Worm (Caenorhabditis elegans) whole organism, L1 larva: Measurements from ENCODE around the gene irld-65.

ENCODE experiments used
- C16A3.4 ChIP-seq: fragments of 150-350 bp; optimal IDR thresholded peaks from 2 replicates; lab custom pipeline; 2014; ENCODE audit warnings: missing biosample characterization, missing genetic modification characterization
- C34B4.2 ChIP-seq: sonication (generic microtip); optimal IDR thresholded peaks from 2 replicates; lab custom pipeline; 2017; ENCODE audit warnings: mild to moderate bottlenecking, missing genetic modification characterization, missing compliant biosample characterization
- Y116A8C.19 ChIP-seq: sonication (generic microtip); optimal IDR thresholded peaks from 2 replicates; lab custom pipeline; 2016; ENCODE audit warnings: missing compliant biosample characterization, missing genetic modification characterization, borderline replicate concordance
- alr-1 ChIP-seq: fragments of 200-800 bp; sonication (Bioruptor generic); optimal IDR thresholded peaks from 2 replicates; lab custom pipeline; 2018; ENCODE audit warnings: borderline replicate concordance, mild to moderate bottlenecking, missing genetic modification characterization, missing compliant biosample characterization
- aly-2 ChIP-seq: fragments of 150-350 bp; optimal IDR thresholded peaks from 2 replicates; lab custom pipeline; 2014; ENCODE audit warnings: missing biosample characterization, missing genetic modification characterization
- ama-1 ChIP-seq: fragments of 150-350 bp; optimal IDR thresholded peaks from 2 replicates; lab custom pipeline; 2014
- blmp-1 ChIP-seq: fragments of 150-350 bp; optimal IDR thresholded peaks from 2 replicates; lab custom pipeline; 2014; ENCODE audit warnings: missing biosample characterization, missing genetic modification characterization
- ceh-63 ChIP-seq: fragments of 200-800 bp; sonication (Bioruptor generic); optimal IDR thresholded peaks from 2 replicates; lab custom pipeline; 2018; ENCODE audit warnings: mild to moderate bottlenecking, missing genetic modification characterization, missing compliant biosample characterization
- ceh-8 ChIP-seq: fragments of 200-800 bp; sonication (Bioruptor generic); optimal IDR thresholded peaks from 2 replicates; lab custom pipeline; 2018; ENCODE audit warnings: mild to moderate bottlenecking, missing genetic modification characterization, moderate library complexity, missing compliant biosample characterization
- dpl-1 ChIP-seq, 3 experiments: fragments of 150-350 bp in 2 of 3; sonication (generic microtip) in 1 of 3; optimal IDR thresholded peaks; 2 replicates each; lab custom pipeline; 2014 to 2017; ENCODE audit warnings: missing biosample characterization in 3 of 3, missing genetic modification characterization in 3 of 3, missing genetic modification reagents in 3 of 3
- efl-1 ChIP-seq, 4 experiments: fragments of 150-350 bp; optimal IDR thresholded peaks in 3 of 4; peaks in 1 of 4; 1 replicate in 1 of 4; 2 replicates in 3 of 4; lab custom pipeline; 2014; ENCODE audit warnings: missing biosample characterization in 2 of 4, missing genetic modification characterization in 2 of 4, missing genetic modification reagents in 2 of 4
- efl-3 ChIP-seq: fragments of 200-800 bp; sonication (Bioruptor generic); optimal IDR thresholded peaks from 2 replicates; lab custom pipeline; 2018; ENCODE audit warnings: mild to moderate bottlenecking, missing genetic modification characterization, missing compliant biosample characterization
- egl-27 ChIP-seq, 2 experiments: fragments of 150-350 bp in 1 of 2; sonication (generic microtip); optimal IDR thresholded peaks; 3 replicates each; lab custom pipeline; 2017 to 2018; ENCODE audit warnings: missing biosample characterization in 2 of 2, missing genetic modification characterization in 2 of 2, missing genetic modification reagents in 2 of 2
- elt-3 ChIP-seq, 6 experiments: fragments of 150-350 bp in 1 of 6; sonication (generic microtip); optimal IDR thresholded peaks; 2 replicates each; lab custom pipeline; 2017 to 2018; ENCODE audit warnings: missing biosample characterization in 6 of 6, missing genetic modification characterization in 6 of 6, inconsistent platforms in 1 of 6
- fkh-10 ChIP-seq: sonication (generic microtip); optimal IDR thresholded peaks from 2 replicates; lab custom pipeline; 2017; ENCODE audit warnings: missing biosample characterization, missing genetic modification reagents, missing genetic modification characterization
- fkh-4 ChIP-seq: sonication (generic microtip); optimal IDR thresholded peaks from 2 replicates; lab custom pipeline; 2016; ENCODE audit warnings: missing compliant biosample characterization, missing genetic modification characterization, borderline replicate concordance
- fkh-8 ChIP-seq: sonication (generic microtip); optimal IDR thresholded peaks from 2 replicates; lab custom pipeline; 2016; ENCODE audit warnings: mild to moderate bottlenecking, missing genetic modification characterization, missing compliant biosample characterization
- fos-1 ChIP-seq: fragments of 150-350 bp; optimal IDR thresholded peaks from 2 replicates; lab custom pipeline; 2014; ENCODE audit warnings: missing biosample characterization, missing genetic modification characterization
- hlh-17 ChIP-seq: fragments of 200-800 bp; sonication (Bioruptor generic); optimal IDR thresholded peaks from 2 replicates; lab custom pipeline; 2018; ENCODE audit warnings: missing genetic modification characterization, mild to moderate bottlenecking, missing compliant biosample characterization, moderate library complexity, borderline replicate concordance
- hlh-4 ChIP-seq: sonication (generic microtip); optimal IDR thresholded peaks from 2 replicates; lab custom pipeline; 2016; ENCODE audit warnings: mild to moderate bottlenecking, missing genetic modification characterization, missing compliant biosample characterization
- isw-1 ChIP-seq: fragments of 200-800 bp; sonication (Bioruptor generic); IDR thresholded peaks from 2 replicates; pipeline ENCODE4 v1.3.6; 2022; ENCODE audit warnings: missing genetic modification characterization, missing compliant biosample characterization
- jun-1 ChIP-seq: fragments of 150-350 bp; optimal IDR thresholded peaks from 2 replicates; lab custom pipeline; 2014; ENCODE audit warnings: missing biosample characterization, missing genetic modification reagents, missing genetic modification characterization
- lin-15B ChIP-seq: fragments of 150-350 bp; sonication (generic microtip); optimal IDR thresholded peaks from 3 replicates; lab custom pipeline; 2014; ENCODE audit warnings: missing biosample characterization, missing genetic modification characterization
- lin-35 ChIP-seq, 2 experiments: fragments of 150-350 bp; optimal IDR thresholded peaks; 2 replicates each; lab custom pipeline; 2014; ENCODE audit warnings: missing biosample characterization in 2 of 2, missing genetic modification characterization in 2 of 2, missing genetic modification reagents in 2 of 2
- lin-39 ChIP-seq: fragments of 150-350 bp; optimal IDR thresholded peaks from 2 replicates; lab custom pipeline; 2014; ENCODE audit warnings: missing biosample characterization, missing genetic modification reagents, missing genetic modification characterization
- lir-3 ChIP-seq: sonication (generic microtip); optimal IDR thresholded peaks from 2 replicates; lab custom pipeline; 2016; ENCODE audit warnings: mild to moderate bottlenecking, missing genetic modification characterization, moderate library complexity, missing compliant biosample characterization; ENCODE audit not compliant: poor library complexity
- lsy-2 ChIP-seq, 2 experiments: fragments of 150-350 bp; optimal IDR thresholded peaks; 2 replicates each; lab custom pipeline; 2014; ENCODE audit warnings: missing biosample characterization in 2 of 2, missing genetic modification characterization in 2 of 2
- mdl-1 ChIP-seq, 2 experiments: fragments of 150-350 bp; optimal IDR thresholded peaks; 2 replicates each; lab custom pipeline; 2014 to 2017; ENCODE audit warnings: missing biosample characterization in 2 of 2, missing genetic modification characterization in 2 of 2, inconsistent platforms in 1 of 2
- mep-1 ChIP-seq: fragments of 150-350 bp; optimal IDR thresholded peaks from 2 replicates; lab custom pipeline; 2014; ENCODE audit warnings: missing biosample characterization, missing genetic modification characterization
- nhr-11 ChIP-seq: fragments of 150-350 bp; optimal IDR thresholded peaks from 2 replicates; lab custom pipeline; 2014; ENCODE audit warnings: missing biosample characterization, missing genetic modification characterization
- nhr-19 ChIP-seq: fragments of 200-800 bp; sonication (Bioruptor generic); conservative IDR thresholded peaks from 2 replicates; pipeline ENCODE4 v1.3.6; 2022; ENCODE audit warnings: missing genetic modification characterization, missing compliant biosample characterization
- nhr-237 ChIP-seq: fragments of 150-350 bp; optimal IDR thresholded peaks from 2 replicates; lab custom pipeline; 2014; ENCODE audit warnings: missing biosample characterization, missing genetic modification characterization
- nhr-76 ChIP-seq: sonication (generic microtip); optimal IDR thresholded peaks from 2 replicates; lab custom pipeline; 2017; ENCODE audit warnings: missing biosample characterization, missing genetic modification characterization
- nhr-84 ChIP-seq: sonication (generic microtip); optimal IDR thresholded peaks from 2 replicates; lab custom pipeline; 2017; ENCODE audit warnings: missing biosample characterization, missing genetic modification characterization
- nhr-90 ChIP-seq: sonication (generic microtip); optimal IDR thresholded peaks from 2 replicates; lab custom pipeline; 2016; ENCODE audit warnings: mild to moderate bottlenecking, missing genetic modification characterization, missing compliant biosample characterization; ENCODE audit not compliant: poor library complexity
- pax-3 ChIP-seq: fragments of 200-800 bp; sonication (Bioruptor generic); optimal IDR thresholded peaks from 2 replicates; lab custom pipeline; 2018; ENCODE audit warnings: mild to moderate bottlenecking, missing genetic modification characterization, moderate library complexity, missing compliant biosample characterization
- rnt-1 ChIP-seq: sonication (generic microtip); optimal IDR thresholded peaks from 2 replicates; lab custom pipeline; 2016; ENCODE audit warnings: mild to moderate bottlenecking, missing genetic modification characterization, moderate library complexity, missing compliant biosample characterization
- skn-1 ChIP-seq: fragments of 150-350 bp; optimal IDR thresholded peaks from 2 replicates; lab custom pipeline; 2014; ENCODE audit warnings: missing biosample characterization, missing genetic modification characterization
- snpc-4 ChIP-seq: fragments of 150-350 bp; optimal IDR thresholded peaks from 2 replicates; lab custom pipeline; 2014; ENCODE audit warnings: missing biosample characterization, missing genetic modification characterization
- snu-23 ChIP-seq: sonication (generic microtip); optimal IDR thresholded peaks from 2 replicates; lab custom pipeline; 2016; ENCODE audit warnings: missing genetic modification characterization, missing compliant biosample characterization
- sox-4 ChIP-seq: sonication (generic microtip); optimal IDR thresholded peaks from 2 replicates; lab custom pipeline; 2016; ENCODE audit warnings: missing genetic modification characterization, missing compliant biosample characterization
- sptf-1 ChIP-seq: fragments of 150-350 bp; optimal IDR thresholded peaks from 2 replicates; lab custom pipeline; 2014; ENCODE audit warnings: missing biosample characterization, missing genetic modification characterization
- swsn-7 ChIP-seq: sonication (generic microtip); optimal IDR thresholded peaks from 2 replicates; lab custom pipeline; 2016; ENCODE audit warnings: missing genetic modification characterization, missing compliant biosample characterization
- tbx-2 ChIP-seq: sonication (generic microtip); optimal IDR thresholded peaks from 2 replicates; lab custom pipeline; 2016; ENCODE audit warnings: missing genetic modification characterization, missing compliant biosample characterization
- tlp-1 ChIP-seq: fragments of 150-350 bp; optimal IDR thresholded peaks from 2 replicates; lab custom pipeline; 2014; ENCODE audit warnings: missing biosample characterization, missing genetic modification characterization
- unc-130 ChIP-seq: fragments of 150-350 bp; optimal IDR thresholded peaks from 2 replicates; lab custom pipeline; 2017; ENCODE audit warnings: missing biosample characterization, missing genetic modification characterization, inconsistent platforms
- unc-62 ChIP-seq: fragments of 150-350 bp; optimal IDR thresholded peaks from 2 replicates; lab custom pipeline; 2014; ENCODE audit warnings: missing biosample characterization, missing genetic modification reagents, missing genetic modification characterization
- xbp-1 ChIP-seq: sonication (generic microtip); optimal IDR thresholded peaks from 2 replicates; lab custom pipeline; 2016; ENCODE audit warnings: missing genetic modification characterization, missing compliant biosample characterization
- zip-4 ChIP-seq: fragments of 200-800 bp; sonication (Bioruptor generic); optimal IDR thresholded peaks from 2 replicates; lab custom pipeline; 2018; ENCODE audit warnings: mild to moderate bottlenecking, missing genetic modification characterization, moderate library complexity, missing compliant biosample characterization
- ztf-11 ChIP-seq, 2 experiments: sonication (generic microtip); optimal IDR thresholded peaks; 2 replicates each; lab custom pipeline; 2016 to 2017; ENCODE audit warnings: missing genetic modification characterization in 2 of 2, missing biosample characterization in 1 of 2, missing compliant biosample characterization in 1 of 2

The irld-65 gene

DNA sequence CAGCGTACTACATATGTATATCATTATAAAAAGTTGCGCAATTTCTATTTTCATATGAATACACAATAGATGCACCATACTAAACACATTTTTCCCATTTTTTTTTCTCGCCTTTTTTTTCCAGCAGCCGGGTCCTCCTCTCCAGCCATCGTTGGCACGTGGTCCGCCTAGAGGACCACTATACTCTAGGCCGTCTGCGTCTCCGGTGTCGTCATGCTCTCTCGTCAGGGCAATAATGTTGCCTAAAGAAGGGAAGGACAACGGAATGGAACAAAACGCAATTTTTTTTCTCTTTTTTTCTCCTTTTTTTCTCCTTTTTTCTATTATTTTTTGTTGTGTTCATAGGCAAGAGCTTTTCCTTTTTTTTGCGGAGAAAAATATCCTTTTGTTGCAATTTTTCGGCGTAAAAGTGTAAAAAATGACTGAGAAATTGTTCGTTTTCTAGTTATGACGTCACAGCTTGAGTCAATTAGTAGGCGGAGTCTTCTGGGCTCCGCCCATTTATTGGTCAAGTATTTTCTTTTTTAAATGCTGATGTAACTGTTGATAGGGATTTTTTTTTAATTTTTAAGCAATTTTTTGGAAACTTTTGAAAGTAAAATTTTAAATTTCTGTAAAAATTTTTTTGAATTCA is 24.9 kb upstream of the irld-65 start (continued):
- TF ChIP-seq tlp-1 (tag; lab: Kevin White, UChicago) (no peak), fos-1 (tag; lab: Kevin White, UChicago) (no peak), pax-3 (no peak), dpl-1 (GFP tag; optimal IDR thresholded peaks at IDR 0.05; lab: Kevin White, UChicago) (no peak), alr-1 (tag; lab: Kevin White, UChicago) (no peak), elt-3 (tag; optimal IDR thresholded peaks at IDR 0.05; lab: Kevin White, UChicago) (no peak), isw-1 (peak; percentile 40; the same call in 1 of the 2 replicates), blmp-1 (tag; lab: Kevin White, UChicago) (no peak), skn-1 (no peak), nhr-84 (tag; lab: Kevin White, UChicago) (no peak), nhr-90 (tag; lab: Kevin White, UChicago) (no peak), fkh-4 (tag; lab: Kevin White, UChicago) (no peak), unc-62 (GFP tag; lab: Kevin White, UChicago) (no peak), hlh-4 (tag; lab: Kevin White, UChicago) (no peak), mep-1 (tag; lab: Kevin White, UChicago) (no peak), hlh-17 (no peak), aly-2 (no peak), ceh-8 (GFP tag; lab: Kevin White, UChicago) (peak; percentile 36), lin-15B (tag; lab: Kevin White, UChicago) (no peak), nhr-237 (no peak), swsn-7 (tag; lab: Kevin White, UChicago) (peak; percentile 53), sptf-1 (tag; lab: Kevin White, UChicago) (no peak), lir-3 (tag; lab: Kevin White, UChicago) (no peak), xbp-1 (no peak), fkh-10 (GFP tag; lab: Kevin White, UChicago) (peak; percentile 85), jun-1 (tag; lab: Kevin White, UChicago) (no peak), unc-130 (tag; lab: Kevin White, UChicago) (no peak), nhr-76 (tag; lab: Kevin White, UChicago) (no peak), snu-23 (GFP tag; lab: Kevin White, UChicago) (no peak), mdl-1 (tag; optimal IDR thresholded peaks at IDR 0.05; lab: Kevin White, UChicago) (peak; percentile 51 to 63), C34B4.2 (tag; lab: Kevin White, UChicago) (no peak), ceh-63 (GFP tag; lab: Kevin White, UChicago) (no peak), Y116A8C.19 (no peak), C16A3.4 (tag; lab: Kevin White, UChicago) (no peak), nhr-19 (GFP tag; lab: Robert Waterston, UW) (no peak), tbx-2 (tag; lab: Kevin White, UChicago) (peak; percentile 38), snpc-4 (tag; lab: Kevin White, UChicago) (no peak), efl-3 (GFP tag; lab: Kevin White, UChicago) (no peak), lsy-2 (tag; optimal IDR thresholded peaks at IDR 0.05; lab: Kevin White, UChicago) (peak in 1 of 2 experiments; percentile 28), fkh-8 (tag; lab: Kevin White, UChicago) (peak; percentile 29), nhr-11 (tag; lab: Kevin White, UChicago) (no peak), rnt-1 (tag; lab: Kevin White, UChicago) (no peak)

DNA sequence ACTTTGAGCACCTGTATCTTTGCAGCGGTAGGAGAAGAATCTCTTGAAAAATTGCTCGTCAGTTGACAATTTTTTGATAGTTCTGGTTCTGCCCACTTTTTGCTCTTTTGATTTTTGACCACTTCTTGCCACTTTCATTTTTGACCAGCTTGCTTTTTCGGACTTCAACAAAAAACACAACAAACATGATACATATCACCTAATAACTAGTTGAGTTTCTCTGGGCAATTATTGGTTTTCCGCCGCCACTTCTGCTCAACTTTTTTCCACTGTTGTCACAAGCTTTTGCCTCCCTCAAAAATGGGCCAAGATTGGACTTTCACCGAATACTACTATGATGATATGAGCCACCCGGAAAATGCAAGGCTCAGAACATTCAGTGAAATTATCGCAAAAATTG is 20.6 kb upstream of the irld-65 start, which contains the start of gene srw-60:
srw-60 (plus strand) TSS at position 301 of the 400 bp plus-strand sequence.
- TF ChIP-seq lin-35 (GFP tag; optimal IDR thresholded peaks at IDR 0.05; lab: Kevin White, UChicago) (no peak), efl-1 (optimal IDR thresholded peaks at IDR 0.05; lab: Kevin White, UChicago) (no peak), efl-1 (GFP tag; optimal IDR thresholded peaks at IDR 0.05 in 1 of 2; lab: Kevin White, UChicago) (no peak), ama-1 (no peak), ztf-11 (tag; optimal IDR thresholded peaks at IDR 0.05; lab: Kevin White, UChicago) (no peak), tlp-1 (tag; lab: Kevin White, UChicago) (no peak), xbp-1 (no peak), lir-3 (tag; lab: Kevin White, UChicago) (no peak), sox-4 (no peak), ceh-63 (GFP tag; lab: Kevin White, UChicago) (no peak), lin-39 (no peak), jun-1 (tag; lab: Kevin White, UChicago) (no peak), lin-15B (tag; lab: Kevin White, UChicago) (no peak), egl-27 (tag; optimal IDR thresholded peaks at IDR 0.05; lab: Kevin White, UChicago) (no peak), rnt-1 (tag; lab: Kevin White, UChicago) (no peak), zip-4 (GFP tag; lab: Kevin White, UChicago) (no peak), sptf-1 (tag; lab: Kevin White, UChicago) (no peak), isw-1 (no peak)
